Worm (Caenorhabditis elegans) whole organism, L2 larva: ENCODE measurements around the gene aagr-1.

Experiments
- C34F6.9 ChIP-seq: fragments of 150-350 bp; optimal IDR thresholded peaks from 2 replicates; lab custom pipeline; 2014; ENCODE audit warnings: missing biosample characterization, missing genetic modification characterization
- F13H6.1 ChIP-seq: sonication (generic microtip); optimal IDR thresholded peaks from 2 replicates; lab custom pipeline; 2016; ENCODE audit warnings: missing genetic modification characterization, missing compliant biosample characterization
- Y55F3AM.14 ChIP-seq: fragments of 200-800 bp; sonication (Bioruptor generic); optimal IDR thresholded peaks from 2 replicates; lab custom pipeline; 2018; ENCODE audit warnings: mild to moderate bottlenecking, missing genetic modification characterization, missing compliant biosample characterization
- aly-2 ChIP-seq: fragments of 150-350 bp; optimal IDR thresholded peaks from 2 replicates; lab custom pipeline; 2014; ENCODE audit warnings: missing biosample characterization, missing genetic modification characterization
- ama-1 ChIP-seq: fragments of 150-350 bp; optimal IDR thresholded peaks from 2 replicates; lab custom pipeline; 2018; ENCODE audit warnings: inconsistent platforms
- blmp-1 ChIP-seq: sonication (generic microtip); optimal IDR thresholded peaks from 2 replicates; lab custom pipeline; 2017; ENCODE audit warnings: missing genetic modification characterization, mild to moderate bottlenecking, missing compliant biosample characterization, antibody characterized with exemption, moderate library complexity; ENCODE audit not compliant: insufficient read depth
- ceh-16 ChIP-seq: fragments of 150-350 bp; optimal IDR thresholded peaks from 2 replicates; lab custom pipeline; 2014; ENCODE audit warnings: missing biosample characterization, missing genetic modification characterization
- ceh-82 ChIP-seq: fragments of 150-350 bp; optimal IDR thresholded peaks from 2 replicates; lab custom pipeline; 2014; ENCODE audit warnings: missing biosample characterization, missing genetic modification characterization
- crh-2 ChIP-seq: sonication (generic microtip); optimal IDR thresholded peaks from 2 replicates; lab custom pipeline; 2017; ENCODE audit warnings: missing biosample characterization, missing genetic modification characterization
- dmd-4 ChIP-seq: sonication (generic microtip); optimal IDR thresholded peaks from 2 replicates; lab custom pipeline; 2017; ENCODE audit warnings: missing biosample characterization, missing genetic modification characterization
- egl-27 ChIP-seq: sonication (generic microtip); optimal IDR thresholded peaks from 3 replicates; lab custom pipeline; 2017; ENCODE audit warnings: missing biosample characterization, missing genetic modification reagents, missing genetic modification characterization
- elt-1 ChIP-seq: fragments of 150-350 bp; optimal IDR thresholded peaks from 2 replicates; lab custom pipeline; 2014; ENCODE audit warnings: missing biosample characterization, missing genetic modification characterization
- elt-3 ChIP-seq: sonication (generic microtip); optimal IDR thresholded peaks from 2 replicates; lab custom pipeline; 2017; ENCODE audit warnings: missing biosample characterization, missing genetic modification characterization
- fos-1 ChIP-seq: fragments of 150-350 bp; optimal IDR thresholded peaks from 2 replicates; lab custom pipeline; 2014; ENCODE audit warnings: missing biosample characterization, missing genetic modification characterization
- gmeb-1 ChIP-seq: fragments of 150-350 bp; optimal IDR thresholded peaks from 2 replicates; lab custom pipeline; 2014; ENCODE audit warnings: missing biosample characterization, missing genetic modification characterization
- lin-13 ChIP-seq: fragments of 150-350 bp; optimal IDR thresholded peaks from 2 replicates; lab custom pipeline; 2014; ENCODE audit warnings: missing biosample characterization, missing genetic modification reagents, missing genetic modification characterization
- lin-39 ChIP-seq: fragments of 150-350 bp; optimal IDR thresholded peaks from 2 replicates; lab custom pipeline; 2014; ENCODE audit warnings: missing biosample characterization, missing genetic modification reagents, missing genetic modification characterization
- lsy-2 ChIP-seq, 2 experiments: fragments of 150-350 bp in 1 of 2; sonication (generic microtip) in 1 of 2; optimal IDR thresholded peaks; 2 replicates each; lab custom pipeline; 2014 to 2017; ENCODE audit warnings: missing biosample characterization in 2 of 2, missing genetic modification characterization in 2 of 2
- mab-5 ChIP-seq: fragments of 150-350 bp; optimal IDR thresholded peaks from 2 replicates; lab custom pipeline; 2014; ENCODE audit warnings: missing biosample characterization, missing genetic modification characterization
- mdl-1 ChIP-seq, 2 experiments: fragments of 150-350 bp in 1 of 2; sonication (generic microtip) in 1 of 2; optimal IDR thresholded peaks; 2 replicates each; lab custom pipeline; 2017; ENCODE audit warnings: missing biosample characterization in 2 of 2, missing genetic modification characterization in 2 of 2
- nhr-10 ChIP-seq: sonication (generic microtip); optimal IDR thresholded peaks from 2 replicates; lab custom pipeline; 2017; ENCODE audit warnings: missing biosample characterization, missing genetic modification characterization
- nhr-11 ChIP-seq: fragments of 150-350 bp; optimal IDR thresholded peaks from 2 replicates; lab custom pipeline; 2014; ENCODE audit warnings: missing biosample characterization, missing genetic modification characterization
- nhr-6 ChIP-seq: fragments of 150-350 bp; optimal IDR thresholded peaks from 2 replicates; lab custom pipeline; 2014; ENCODE audit warnings: missing biosample characterization, missing genetic modification characterization
- nhr-77 ChIP-seq: fragments of 150-350 bp; optimal IDR thresholded peaks from 2 replicates; lab custom pipeline; 2014; ENCODE audit warnings: missing biosample characterization, missing genetic modification characterization
- peb-1 ChIP-seq: fragments of 150-350 bp; optimal IDR thresholded peaks from 2 replicates; lab custom pipeline; 2014; ENCODE audit warnings: missing biosample characterization, missing genetic modification characterization
- sem-4 ChIP-seq: fragments of 150-350 bp; optimal IDR thresholded peaks from 2 replicates; lab custom pipeline; 2014; ENCODE audit warnings: missing biosample characterization, missing genetic modification reagents, missing genetic modification characterization
- skn-1 ChIP-seq: sonication (generic microtip); optimal IDR thresholded peaks from 2 replicates; lab custom pipeline; 2017; ENCODE audit warnings: missing biosample characterization, missing genetic modification characterization
- sma-3 ChIP-seq: sonication (generic microtip); optimal IDR thresholded peaks from 2 replicates; lab custom pipeline; 2016; ENCODE audit warnings: missing genetic modification reagents, missing genetic modification characterization, missing compliant biosample characterization
- sma-9 ChIP-seq, 2 experiments: fragments of 150-350 bp in 1 of 2; sonication (generic microtip) in 1 of 2; optimal IDR thresholded peaks; 2 replicates each; lab custom pipeline; 2014 to 2016; ENCODE audit warnings: missing genetic modification characterization in 2 of 2, mild to moderate bottlenecking in 1 of 2, missing biosample characterization in 1 of 2, missing compliant biosample characterization in 1 of 2, missing genetic modification reagents in 1 of 2, moderate library complexity in 1 of 2
- unc-39 ChIP-seq: fragments of 150-350 bp; optimal IDR thresholded peaks from 2 replicates; lab custom pipeline; 2014; ENCODE audit warnings: missing biosample characterization, missing genetic modification characterization
- unc-55 ChIP-seq: fragments of 150-350 bp; sonication (generic microtip); optimal IDR thresholded peaks from 3 replicates; lab custom pipeline; 2014; ENCODE audit warnings: missing biosample characterization, missing genetic modification reagents, missing genetic modification characterization
- zag-1 ChIP-seq: fragments of 150-350 bp; optimal IDR thresholded peaks from 2 replicates; lab custom pipeline; 2014; ENCODE audit warnings: missing biosample characterization, missing genetic modification characterization
- ztf-1 ChIP-seq: fragments of 200-800 bp; sonication (Bioruptor generic); conservative IDR thresholded peaks from 2 replicates; pipeline ENCODE4 v1.3.6; 2022; ENCODE audit warnings: missing genetic modification characterization, missing compliant biosample characterization
- ztf-11 ChIP-seq: sonication (generic microtip); optimal IDR thresholded peaks from 2 replicates; lab custom pipeline; 2017; ENCODE audit warnings: missing biosample characterization, missing genetic modification characterization
- ztf-4 ChIP-seq: fragments of 150-350 bp; optimal IDR thresholded peaks from 2 replicates; lab custom pipeline; 2014; ENCODE audit warnings: missing biosample characterization, missing genetic modification characterization

aagr-1 gene

DNA sequence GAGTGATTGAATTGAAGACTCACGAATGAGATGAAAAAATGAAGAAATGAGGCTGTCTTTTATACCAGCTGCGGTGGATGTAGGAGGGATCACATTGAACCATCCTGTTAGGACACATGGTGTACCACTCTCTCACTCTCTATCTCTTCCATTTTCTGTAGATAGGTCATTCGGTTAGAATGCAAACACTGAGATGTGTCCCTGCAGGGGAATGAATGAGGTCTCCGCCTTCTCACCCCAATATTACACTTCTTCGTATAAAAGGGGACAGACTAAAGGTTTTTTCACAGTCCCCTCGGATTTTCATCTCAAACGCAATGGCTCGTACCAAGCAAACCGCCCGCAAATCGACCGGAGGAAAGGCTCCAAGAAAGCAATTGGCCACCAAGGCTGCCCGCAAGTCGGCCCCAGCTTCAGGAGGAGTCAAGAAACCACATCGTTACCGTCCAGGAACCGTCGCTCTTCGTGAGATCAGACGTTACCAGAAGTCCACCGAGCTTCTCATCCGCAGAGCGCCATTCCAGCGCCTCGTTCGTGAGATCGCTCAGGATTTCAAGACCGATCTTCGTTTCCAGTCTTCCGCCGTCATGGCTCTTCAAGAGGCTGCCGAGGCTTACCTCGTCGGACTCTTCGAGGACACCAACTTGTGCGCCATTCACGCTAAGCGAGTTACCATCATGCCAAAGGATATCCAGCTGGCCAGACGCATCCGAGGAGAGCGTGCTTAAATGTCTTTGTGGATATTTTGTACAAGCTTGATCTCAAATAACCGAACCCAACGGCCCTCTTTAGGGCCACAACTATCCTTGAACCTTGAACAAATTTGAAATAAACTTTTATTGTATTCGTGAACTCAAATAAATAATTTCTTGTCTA, 32.1 kb upstream of the aagr-1 start, which contains the start of gene his-32 (continued):
- TF ChIP-seq gmeb-1 (tag; lab: Kevin White, UChicago) = no peak
- TF ChIP-seq zag-1 = no peak
- TF ChIP-seq Y55F3AM.14 (GFP tag; lab: Kevin White, UChicago) = no peak
- TF ChIP-seq lin-13 (GFP tag; lab: Kevin White, UChicago) = peak; percentile 67
- TF ChIP-seq nhr-6 (tag; lab: Kevin White, UChicago) = peak; percentile 80
- TF ChIP-seq peb-1 (tag; lab: Kevin White, UChicago) = no peak
- no peak for TF ChIP-seq egl-27 (tag; lab: Kevin White, UChicago)
- TF ChIP-seq unc-39 (tag; lab: Kevin White, UChicago) = no peak
- TF ChIP-seq crh-2 (tag; lab: Kevin White, UChicago) = no peak
- TF ChIP-seq ceh-16 (tag; lab: Kevin White, UChicago) = peak; percentile 97
- TF ChIP-seq sem-4 (tag; lab: Kevin White, UChicago) = peak; percentile 75
- no peak for TF ChIP-seq nhr-77 (tag; lab: Kevin White, UChicago)
- TF ChIP-seq ztf-1 (GFP tag; lab: Robert Waterston, UW) = no peak
- TF ChIP-seq ztf-11 (tag; lab: Kevin White, UChicago) = no peak
- peak; percentile 30 for TF ChIP-seq C34F6.9 (tag; lab: Kevin White, UChicago)
- TF ChIP-seq elt-1 (tag; lab: Kevin White, UChicago) = no peak
- TF ChIP-seq skn-1 (tag; lab: Kevin White, UChicago) = no peak
- no peak for TF ChIP-seq ceh-82 (tag; lab: Kevin White, UChicago)
- TF ChIP-seq lin-39 (tag; lab: Kevin White, UChicago) = no peak
- TF ChIP-seq F13H6.1 = no peak
- no peak for TF ChIP-seq ama-1 (lab: Kevin White, UChicago)
- TF ChIP-seq dmd-4 = no peak
- TF ChIP-seq fos-1 (tag; lab: Kevin White, UChicago) = peak; percentile 21
- TF ChIP-seq unc-55 (GFP tag; lab: Kevin White, UChicago) = no peak

DNA sequence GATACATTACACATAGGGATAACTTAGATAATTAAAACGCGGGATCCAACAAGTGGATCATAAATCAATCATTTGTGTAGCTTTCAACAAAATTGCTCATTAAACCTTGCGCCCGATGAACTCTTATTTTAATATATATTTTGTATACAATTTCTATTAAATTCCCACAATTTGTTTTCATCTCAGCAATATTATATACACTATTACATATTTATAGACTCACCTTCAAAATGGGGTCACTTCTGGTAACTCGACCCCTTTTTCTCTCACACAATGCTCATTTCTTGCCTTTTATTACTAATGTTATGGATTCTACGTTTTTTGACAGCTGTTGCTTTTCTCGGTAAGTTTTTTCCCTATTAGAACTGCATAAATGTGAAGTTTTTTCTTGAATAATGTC, 26.7 kb upstream of the aagr-1 start, which contains the start of gene lgc-6:
Gene lgc-6, plus strand, starts transcription at position 301 of the 400 bp plus-strand sequence.
- TF ChIP-seq nhr-11 (tag; lab: Kevin White, UChicago) (no peak), mdl-1 (tag; optimal IDR thresholded peaks at IDR 0.05; lab: Kevin White, UChicago) (no peak)

DNA sequence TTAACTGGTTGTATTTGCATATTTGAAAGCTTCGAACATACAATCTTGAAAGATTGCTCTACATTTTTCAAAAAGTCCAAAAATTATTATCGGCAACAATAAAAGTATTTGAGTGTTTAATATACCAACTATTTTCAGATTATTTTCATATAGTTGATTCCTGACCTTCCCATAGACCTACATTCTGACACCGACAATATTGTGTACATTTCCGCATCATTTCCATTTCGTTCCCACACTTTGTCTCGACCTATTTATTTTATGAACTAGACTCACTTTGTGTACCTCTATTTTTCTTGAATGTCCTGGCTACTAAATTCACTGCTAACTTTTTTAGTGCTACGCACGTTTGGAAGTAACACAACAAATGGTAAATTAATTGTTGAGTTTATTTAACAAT, 23.9 kb upstream of the aagr-1 start, which contains the start of gene lgc-5:
Gene lgc-5, plus strand, starts transcription at position 301 of the 400 bp plus-strand sequence.
- no peak for TF ChIP-seq lsy-2 (tag; optimal IDR thresholded peaks at IDR 0.05; lab: Kevin White, UChicago)
- TF ChIP-seq skn-1 (tag; lab: Kevin White, UChicago) = no peak
- no peak for TF ChIP-seq nhr-6 (tag; lab: Kevin White, UChicago)
- TF ChIP-seq aly-2 = no peak
- TF ChIP-seq nhr-10 (tag; lab: Kevin White, UChicago) = no peak
- no peak for TF ChIP-seq F13H6.1
- TF ChIP-seq blmp-1 (tag; lab: Kevin White, UChicago) = no peak
- TF ChIP-seq sem-4 (tag; lab: Kevin White, UChicago) = no peak
- TF ChIP-seq nhr-11 (tag; lab: Kevin White, UChicago) = no peak
- no peak for TF ChIP-seq sma-9 (GFP tag; optimal IDR thresholded peaks at IDR 0.05; lab: Kevin White, UChicago)
- TF ChIP-seq sma-9 (tag; optimal IDR thresholded peaks at IDR 0.05; lab: Kevin White, UChicago) = no peak
- TF ChIP-seq sma-3 (GFP tag; lab: Kevin White, UChicago) = no peak
- TF ChIP-seq mab-5 = no peak
- no peak for TF ChIP-seq ceh-16 (tag; lab: Kevin White, UChicago)
- TF ChIP-seq zag-1 = no peak
- TF ChIP-seq ztf-4 = no peak
- no peak for TF ChIP-seq crh-2 (tag; lab: Kevin White, UChicago)

DNA sequence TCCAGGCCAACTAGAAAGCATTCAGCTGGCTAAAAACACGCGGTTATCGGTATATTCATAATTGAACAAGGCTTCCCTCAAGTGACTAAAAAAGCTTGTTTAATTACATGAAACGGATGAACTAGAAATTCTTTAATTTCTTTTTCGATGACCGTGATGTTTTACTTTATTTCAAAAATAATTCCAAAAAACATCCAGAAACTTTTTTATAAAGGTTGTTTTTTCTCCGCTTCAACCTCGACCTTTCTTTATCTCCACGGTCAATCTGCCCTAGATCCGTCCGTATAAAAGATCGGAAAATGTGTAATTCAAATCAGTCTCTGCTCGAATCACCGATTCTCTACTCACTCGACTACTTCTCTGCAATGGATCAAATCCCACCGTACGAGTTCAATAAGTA, 20.8 kb upstream of the aagr-1 start, which contains the start of gene F17E9.5:
Gene F17E9.5, plus strand, starts transcription at position 301 of the 400 bp plus-strand sequence.
- no peak for TF ChIP-seq dmd-4
- TF ChIP-seq nhr-10 (tag; lab: Kevin White, UChicago) = no peak
- TF ChIP-seq ztf-11 (tag; lab: Kevin White, UChicago) = no peak
- no peak for TF ChIP-seq elt-1 (tag; lab: Kevin White, UChicago)
- TF ChIP-seq elt-3 = no peak
- TF ChIP-seq sma-3 (GFP tag; lab: Kevin White, UChicago) = no peak
- TF ChIP-seq ztf-4 = no peak
